Fruit fly (Drosophila melanogaster) whole organism, embryonic: Measurements from ENCODE around the gene tra.

Experiments used
- B-H1 ChIP-seq: fragments of 200-800 bp; sonication (Bioruptor generic); IDR thresholded peaks from 3 replicates; pipeline ENCODE4 v1.3.6; 2022; ENCODE audit warnings: missing biosample characterization, missing genetic modification characterization
- CG10147 ChIP-seq: fragments of 200-800 bp; sonication (Bioruptor generic); optimal IDR thresholded peaks from 2 replicates; lab custom pipeline; 2019; ENCODE audit warnings: missing biosample characterization, mild to moderate bottlenecking, missing genetic modification characterization, moderate library complexity
- CG10462 ChIP-seq: fragments of 200-800 bp; sonication (Bioruptor generic); optimal IDR thresholded peaks from 2 replicates; lab custom pipeline; 2016; ENCODE audit warnings: missing biosample characterization, missing genetic modification characterization
- CG11504 ChIP-seq: fragments of 200-800 bp; sonication (Bioruptor generic); optimal IDR thresholded peaks from 3 replicates; lab custom pipeline; 2019; ENCODE audit warnings: missing biosample characterization, mild to moderate bottlenecking, missing genetic modification characterization, moderate library complexity
- CG11560 ChIP-seq: fragments of 200-800 bp; sonication (Bioruptor generic); IDR thresholded peaks from 3 replicates; pipeline ENCODE4 v1.3.6; 2022; ENCODE audit warnings: missing biosample characterization, missing genetic modification characterization
- CG14441 ChIP-seq: fragments of 200-800 bp; sonication (Bioruptor generic); IDR thresholded peaks from 2 replicates; pipeline ENCODE4 v1.3.6; 2022; ENCODE audit warnings: missing biosample characterization, missing genetic modification characterization
- CG15073 ChIP-seq: fragments of 200-800 bp; sonication (Bioruptor generic); optimal IDR thresholded peaks from 2 replicates; lab custom pipeline; 2016; ENCODE audit warnings: missing biosample characterization, missing genetic modification characterization
- CG1602 ChIP-seq: fragments of 200-800 bp; sonication (Bioruptor generic); optimal IDR thresholded peaks from 3 replicates; lab custom pipeline; 2016; ENCODE audit warnings: missing biosample characterization, missing genetic modification characterization
- CG1647 ChIP-seq: fragments of 200-800 bp; sonication (Bioruptor generic); optimal IDR thresholded peaks from 3 replicates; lab custom pipeline; 2016; ENCODE audit warnings: missing biosample characterization, missing genetic modification characterization
- CG2712 ChIP-seq: fragments of 200-800 bp; optimal IDR thresholded peaks from 3 replicates; lab custom pipeline; 2019; ENCODE audit warnings: missing biosample characterization, mild to moderate bottlenecking, missing genetic modification characterization, moderate library complexity
- CG31365 ChIP-seq: fragments of 200-800 bp; sonication (Bioruptor generic); optimal IDR thresholded peaks from 2 replicates; lab custom pipeline; 2018; ENCODE audit warnings: missing biosample characterization, mild to moderate bottlenecking, missing genetic modification characterization
- CG31388 ChIP-seq: fragments of 200-800 bp; sonication (Bioruptor generic); optimal IDR thresholded peaks from 2 replicates; lab custom pipeline; 2016; ENCODE audit warnings: missing biosample characterization, missing genetic modification characterization
- CG33557 ChIP-seq: fragments of 200-800 bp; sonication (Bioruptor generic); optimal IDR thresholded peaks from 2 replicates; lab custom pipeline; 2019; ENCODE audit warnings: missing biosample characterization, mild to moderate bottlenecking, missing genetic modification characterization, moderate library complexity
- CG34376 ChIP-seq: fragments of 200-800 bp; sonication (Bioruptor generic); optimal IDR thresholded peaks from 2 replicates; lab custom pipeline; 2018; ENCODE audit warnings: missing biosample characterization, mild to moderate bottlenecking, missing genetic modification characterization
- CG4404 ChIP-seq: fragments of 200-800 bp; sonication (Bioruptor generic); IDR thresholded peaks from 2 replicates; pipeline ENCODE4 v1.3.6; 2022; ENCODE audit warnings: missing biosample characterization, missing genetic modification characterization
- CG4424 ChIP-seq: fragments of 200-800 bp; sonication (Bioruptor generic); optimal IDR thresholded peaks from 3 replicates; lab custom pipeline; 2016; ENCODE audit warnings: missing biosample characterization, missing genetic modification characterization
- CG6175 ChIP-seq: fragments of 200-800 bp; sonication (Bioruptor generic); IDR thresholded peaks from 3 replicates; pipeline ENCODE4 v1.3.6; 2022; ENCODE audit warnings: missing biosample characterization, missing genetic modification characterization
- CG8281 ChIP-seq: fragments of 200-800 bp; sonication (Bioruptor generic); optimal IDR thresholded peaks from 2 replicates; lab custom pipeline; 2018; ENCODE audit warnings: missing biosample characterization, mild to moderate bottlenecking, missing genetic modification characterization, moderate library complexity
- CG8388 ChIP-seq: fragments of 200-800 bp; sonication (Bioruptor generic); optimal IDR thresholded peaks from 2 replicates; lab custom pipeline; 2019; ENCODE audit warnings: missing biosample characterization, mild to moderate bottlenecking, missing genetic modification characterization, moderate library complexity
- CG9437 ChIP-seq: fragments of 200-800 bp; sonication (Bioruptor generic); optimal IDR thresholded peaks from 2 replicates; lab custom pipeline; 2018; ENCODE audit warnings: missing biosample characterization, mild to moderate bottlenecking, missing genetic modification characterization
- CG9609 ChIP-seq: fragments of 200-800 bp; sonication (Bioruptor generic); optimal IDR thresholded peaks from 3 replicates; lab custom pipeline; 2016; ENCODE audit warnings: missing biosample characterization, missing genetic modification characterization
- Dref ChIP-seq: fragments of 200-800 bp; sonication (Bioruptor generic); IDR thresholded peaks from 2 replicates; pipeline ENCODE4 v1.3.6; 2022; ENCODE audit warnings: missing biosample characterization, missing genetic modification characterization
- Ets97D ChIP-seq: fragments of 200-800 bp; sonication (Bioruptor generic); optimal IDR thresholded peaks from 3 replicates; lab custom pipeline; 2016; ENCODE audit warnings: missing biosample characterization, missing genetic modification characterization
- Gsc ChIP-seq: fragments of 200-800 bp; sonication (Bioruptor generic); IDR thresholded peaks from 2 replicates; pipeline ENCODE4 v1.3.6; 2022; ENCODE audit warnings: missing biosample characterization, missing genetic modification characterization
- H15 ChIP-seq: fragments of 200-800 bp; sonication (Bioruptor generic); IDR thresholded peaks from 3 replicates; pipeline ENCODE4 v1.3.6; 2022; ENCODE audit warnings: missing biosample characterization, missing genetic modification characterization
- HLH3B ChIP-seq: fragments of 200-800 bp; sonication (Bioruptor generic); IDR thresholded peaks from 2 replicates; pipeline ENCODE4 v1.3.6; 2022; ENCODE audit warnings: missing biosample characterization, missing genetic modification characterization
- HLHmδ ChIP-seq: fragments of 200-800 bp; sonication (Bioruptor generic); optimal IDR thresholded peaks from 2 replicates; lab custom pipeline; 2018; ENCODE audit warnings: missing biosample characterization, mild to moderate bottlenecking, missing genetic modification characterization, moderate library complexity
- Hmr ChIP-seq: fragments of 200-800 bp; sonication (Bioruptor generic); optimal IDR thresholded peaks from 3 replicates; lab custom pipeline; 2017; ENCODE audit warnings: mild to moderate bottlenecking, missing biosample characterization, missing genetic modification reagents, missing genetic modification characterization
- Nf-YA ChIP-seq: fragments of 200-800 bp; sonication (Bioruptor generic); IDR thresholded peaks from 2 replicates; pipeline ENCODE4 v1.3.6; 2022; ENCODE audit warnings: missing biosample characterization, missing genetic modification characterization
- NfI ChIP-seq: fragments of 200-800 bp; sonication (Bioruptor generic); optimal IDR thresholded peaks from 3 replicates; lab custom pipeline; 2018; ENCODE audit warnings: missing biosample characterization, mild to moderate bottlenecking, missing genetic modification characterization, moderate library complexity
- Optix ChIP-seq: fragments of 200-800 bp; sonication (Bioruptor generic); IDR thresholded peaks from 3 replicates; pipeline ENCODE4 v1.3.6; 2022; ENCODE audit warnings: missing biosample characterization, missing genetic modification characterization
- Ptx1 ChIP-seq: fragments of 200-800 bp; sonication (Bioruptor generic); IDR thresholded peaks from 2 replicates; pipeline ENCODE4 v1.3.6; 2022; ENCODE audit warnings: missing biosample characterization, missing genetic modification characterization
- ac ChIP-seq: fragments of 200-800 bp; sonication (Bioruptor generic); optimal IDR thresholded peaks from 3 replicates; lab custom pipeline; 2017; ENCODE audit warnings: missing biosample characterization, mild to moderate bottlenecking, missing genetic modification characterization
- al ChIP-seq: fragments of 200-800 bp; sonication (Bioruptor generic); IDR thresholded peaks from 2 replicates; pipeline ENCODE4 v1.3.6; 2022; ENCODE audit warnings: missing biosample characterization, missing genetic modification characterization
- ato ChIP-seq: fragments of 200-800 bp; sonication (Bioruptor generic); IDR thresholded peaks from 2 replicates; pipeline ENCODE4 v1.3.6; 2022; ENCODE audit warnings: missing biosample characterization, missing genetic modification characterization; ENCODE audit not compliant: partially characterized antibody
- az2 ChIP-seq: fragments of 200-800 bp; sonication (Bioruptor generic); optimal IDR thresholded peaks from 3 replicates; lab custom pipeline; 2016; ENCODE audit warnings: missing biosample characterization, missing genetic modification characterization
- croc ChIP-seq: fragments of 200-800 bp; sonication (Bioruptor generic); conservative IDR thresholded peaks from 3 replicates; pipeline ENCODE4 v1.3.6; 2022; ENCODE audit warnings: missing biosample characterization, missing genetic modification characterization
- cwo ChIP-seq: fragments of 200-800 bp; sonication (Bioruptor generic); optimal IDR thresholded peaks from 3 replicates; lab custom pipeline; 2017; ENCODE audit warnings: missing biosample characterization, missing genetic modification characterization, mild to moderate bottlenecking, moderate library complexity, missing genetic modification reagents
- disco-r ChIP-seq: fragments of 200-800 bp; sonication (Bioruptor generic); optimal IDR thresholded peaks from 2 replicates; lab custom pipeline; 2016; ENCODE audit warnings: missing biosample characterization, missing genetic modification characterization
- dmrt99B ChIP-seq: fragments of 200-800 bp; sonication (Bioruptor generic); optimal IDR thresholded peaks from 2 replicates; lab custom pipeline; 2018; ENCODE audit warnings: missing biosample characterization, mild to moderate bottlenecking, missing genetic modification characterization, moderate library complexity
- fd64A ChIP-seq: fragments of 200-800 bp; sonication (Bioruptor generic); optimal IDR thresholded peaks from 3 replicates; lab custom pipeline; 2018; ENCODE audit warnings: missing biosample characterization, mild to moderate bottlenecking, missing genetic modification characterization
- gce ChIP-seq: fragments of 200-800 bp; sonication (Bioruptor generic); IDR thresholded peaks from 3 replicates; pipeline ENCODE4 v1.3.6; 2022; ENCODE audit warnings: missing biosample characterization, missing genetic modification characterization
- gsb-n ChIP-seq: fragments of 200-800 bp; sonication (Bioruptor generic); optimal IDR thresholded peaks from 3 replicates; lab custom pipeline; 2018; ENCODE audit warnings: missing biosample characterization, mild to moderate bottlenecking, missing genetic modification characterization
- lola ChIP-seq, 3 experiments: fragments of >200 bp in 2 of 3; fragments of 200-800 bp in 1 of 3; sonication (Bioruptor generic) in 1 of 3; optimal IDR thresholded peaks; 2 replicates each; lab custom pipeline; 2017 to 2019; ENCODE audit warnings: missing biosample characterization in 3 of 3, missing genetic modification characterization in 3 of 3, mild to moderate bottlenecking in 1 of 3, moderate library complexity in 1 of 3
- mld ChIP-seq: fragments of 200-800 bp; sonication (Bioruptor generic); IDR thresholded peaks from 3 replicates; pipeline ENCODE4 v1.3.6; 2022; ENCODE audit warnings: missing biosample characterization, missing genetic modification characterization; ENCODE audit not compliant: partially characterized antibody
- psq ChIP-seq: fragments of 200-800 bp; sonication (Bioruptor generic); optimal IDR thresholded peaks from 2 replicates; lab custom pipeline; 2017; ENCODE audit warnings: missing biosample characterization, missing genetic modification characterization
- pzg ChIP-seq: fragments of 200-800 bp; sonication (Bioruptor generic); optimal IDR thresholded peaks from 3 replicates; lab custom pipeline; 2018; ENCODE audit warnings: missing biosample characterization, mild to moderate bottlenecking, missing genetic modification characterization, moderate library complexity
- sima ChIP-seq: fragments of 200-800 bp; sonication (Bioruptor generic); optimal IDR thresholded peaks from 2 replicates; lab custom pipeline; 2016; ENCODE audit warnings: missing biosample characterization, missing genetic modification characterization
- sr ChIP-seq: fragments of 200-800 bp; sonication (Bioruptor generic); IDR thresholded peaks from 3 replicates; pipeline ENCODE4 v1.3.6; 2022; ENCODE audit warnings: missing biosample characterization, missing genetic modification characterization
- twi ChIP-seq: fragments of 200-800 bp; optimal IDR thresholded peaks from 2 replicates; lab custom pipeline; 2019; ENCODE audit warnings: missing biosample characterization, mild to moderate bottlenecking, missing genetic modification characterization, moderate library complexity
- vvl ChIP-seq: fragments of 200-800 bp; sonication (Bioruptor generic); IDR thresholded peaks from 2 replicates; pipeline ENCODE4 v1.3.6; 2022; ENCODE audit warnings: missing biosample characterization, missing genetic modification characterization

Gene tra

dm6 chr3L:16635566-16636210 lies 44.8 kb upstream of the tra start (continued):
- TF ChIP-seq CG10147, result no peak
- peak; percentile 20; the same call in 1 of the 3 replicates for TF ChIP-seq croc (GFP tag; lab: Robert Waterston, UW)
- TF ChIP-seq NfI (GFP tag; lab: Kevin White, UChicago), result peak; percentile 26
- no peak for TF ChIP-seq CG14441 (GFP tag; lab: Robert Waterston, UW)
- no peak for TF ChIP-seq CG1602 (GFP tag; lab: Kevin White, UChicago)
- no peak for TF ChIP-seq CG33557
- TF ChIP-seq CG10462 (GFP tag; lab: Kevin White, UChicago), result no peak
- no peak for TF ChIP-seq twi (tag; lab: Kevin White, UChicago)
- no peak for TF ChIP-seq ac (GFP tag; lab: Kevin White, UChicago)
- no peak for TF ChIP-seq sr (GFP tag; lab: Robert Waterston, UW)
- TF ChIP-seq Gsc, result no peak
- no peak for TF ChIP-seq CG4404 (GFP tag; lab: Robert Waterston, UW)
- TF ChIP-seq az2 (GFP tag; lab: Kevin White, UChicago), result no peak
- peak; percentile 46 for TF ChIP-seq CG2712 (tag; lab: Kevin White, UChicago)
- no peak for TF ChIP-seq Ets97D (GFP tag; lab: Kevin White, UChicago)
- TF ChIP-seq Optix (GFP tag; lab: Robert Waterston, UW), result no peak
- no peak for TF ChIP-seq pzg
- no peak for TF ChIP-seq CG6175 (GFP tag; lab: Robert Waterston, UW)
- no peak for TF ChIP-seq fd64A (GFP tag; lab: Kevin White, UChicago)
- TF ChIP-seq HLHmδ (GFP tag; lab: Kevin White, UChicago), result no peak
- no peak for TF ChIP-seq cwo (GFP tag; lab: Kevin White, UChicago)
- peak; percentile 45 for TF ChIP-seq Ptx1 (GFP tag; lab: Robert Waterston, UW)
- TF ChIP-seq CG34376 (GFP tag; lab: Kevin White, UChicago), result no peak
- TF ChIP-seq al (GFP tag; lab: Robert Waterston, UW), result no peak
- TF ChIP-seq CG9609 (GFP tag; lab: Kevin White, UChicago), result no peak
- TF ChIP-seq CG9437 (GFP tag; lab: Kevin White, UChicago), result peak; percentile 15
- TF ChIP-seq HLH3B (GFP tag; lab: Robert Waterston, UW), result 0 out of 2 replicates have a peak, but pooled peaks have one; percentile 4
- TF ChIP-seq CG15073 (GFP tag; lab: Kevin White, UChicago), result no peak
- no peak for TF ChIP-seq sima (GFP tag; lab: Kevin White, UChicago)
- TF ChIP-seq CG11560 (tag; lab: Robert Waterston, UW), result no peak
- TF ChIP-seq CG1647 (GFP tag; lab: Kevin White, UChicago), result no peak
- TF ChIP-seq dmrt99B (tag; lab: Kevin White, UChicago), result peak; percentile 16
- TF ChIP-seq Dref (GFP tag; lab: Robert Waterston, UW), result no peak
- TF ChIP-seq disco-r (GFP tag; lab: Kevin White, UChicago), result no peak
- no peak for TF ChIP-seq ato (GFP tag; lab: Robert Waterston, UW)
- peak; percentile 52 for TF ChIP-seq CG11504 (tag; lab: Kevin White, UChicago)
- TF ChIP-seq CG31365 (tag; lab: Kevin White, UChicago), result no peak
- no peak for TF ChIP-seq CG8281 (tag; lab: Kevin White, UChicago)
- peak; percentile 81 for TF ChIP-seq vvl (GFP tag; lab: Robert Waterston, UW)
- no peak for TF ChIP-seq B-H1
- peak in 1 of 3 experiments; percentile 59 for TF ChIP-seq lola (GFP tag; optimal IDR thresholded peaks at IDR 0.05; lab: Kevin White, UChicago)
- TF ChIP-seq CG31388 (GFP tag; lab: Kevin White, UChicago), result no peak
- peak; percentile 15 for TF ChIP-seq CG4424 (GFP tag; lab: Kevin White, UChicago)
- no peak for TF ChIP-seq psq (GFP tag; lab: Kevin White, UChicago)
- TF ChIP-seq gsb-n (tag; lab: Kevin White, UChicago), result peak; percentile 10
- peak; percentile 22 for TF ChIP-seq CG8388
- no peak for TF ChIP-seq H15
- no peak for TF ChIP-seq Nf-YA (GFP tag; lab: Robert Waterston, UW)
- no peak for TF ChIP-seq mld (GFP tag; lab: Robert Waterston, UW)
- no peak for TF ChIP-seq Hmr (GFP tag; lab: Kevin White, UChicago)
- no peak for TF ChIP-seq gce (GFP tag; lab: Robert Waterston, UW)
